Worm (Caenorhabditis elegans): ENCODE data around the gene C33H5.13.

DNA sequence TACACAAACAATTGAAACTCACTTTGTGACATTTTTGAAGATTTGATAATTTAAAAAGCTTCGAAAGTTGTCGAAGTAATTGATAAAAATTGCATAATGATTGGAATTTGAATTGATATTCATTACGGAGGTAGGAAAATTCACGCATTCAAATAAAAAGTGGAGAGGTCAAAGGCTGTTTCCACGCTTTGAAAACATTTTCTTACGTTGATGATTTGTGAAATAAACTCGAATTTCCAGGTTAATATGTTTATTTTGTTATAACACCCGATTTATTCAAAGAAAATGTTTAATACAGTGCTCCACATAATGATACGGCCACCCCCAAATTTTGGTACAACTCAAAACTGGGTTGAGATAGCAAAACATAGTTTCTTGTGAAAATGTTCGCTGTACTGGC lies 11.2 kb upstream of the C33H5.13 start, which contains the start of gene C33H5.16:
- TF ChIP-seq Y53G8AR.9 (GFP tag; conservative IDR thresholded peaks at IDR 0.05), result no peak
- TF ChIP-seq B0019.2 (GFP tag; conservative IDR thresholded peaks at IDR 0.05), result no peak
- TF ChIP-seq dpl-1 (GFP tag; optimal IDR thresholded peaks at IDR 0.05), result no peak
- no peak for TF ChIP-seq F33H1.4 (GFP tag; IDR thresholded peaks at IDR 0.05)
- no peak for TF ChIP-seq nfya-1 (tag; optimal IDR thresholded peaks at IDR 0.05; ENCODE audit: borderline replicate concordance, insufficient read depth)
- TF ChIP-seq mes-4 (tag; optimal IDR thresholded peaks at IDR 0.05), result no peak
- no peak for TF ChIP-seq unc-62 (GFP tag; optimal IDR thresholded peaks at IDR 0.05)
- no peak for TF ChIP-seq lir-1 (GFP tag; conservative IDR thresholded peaks at IDR 0.05)
- no peak for TF ChIP-seq lin-35 (GFP tag; optimal IDR thresholded peaks at IDR 0.05)
- TF ChIP-seq sdz-38 (tag; optimal IDR thresholded peaks at IDR 0.05), result no peak
- no peak for TF ChIP-seq hmg-20 (GFP tag; IDR thresholded peaks at IDR 0.05)
